Worm (Caenorhabditis elegans) whole organism, young adult: Measurements from ENCODE around the gene F54F2.9.
A peak's percentile ranks its signal among the peaks of the same experiment; 100 is the strongest.

Source experiments
- B0261.1 ChIP-seq: sonication (generic microtip); optimal IDR thresholded peaks from 2 replicates; lab custom pipeline; 2016; ENCODE audit warnings: mild to moderate bottlenecking, missing genetic modification characterization, moderate library complexity, missing compliant biosample characterization
- B0336.3 ChIP-seq: fragments of 200-800 bp; sonication (Bioruptor generic); IDR thresholded peaks from 2 replicates; pipeline ENCODE4 v1.3.6; 2022; ENCODE audit warnings: missing genetic modification characterization, missing compliant biosample characterization
- C06A6.2 ChIP-seq: fragments of 200-800 bp; sonication (Bioruptor generic); conservative IDR thresholded peaks from 2 replicates; pipeline ENCODE4 v1.3.6; 2022; ENCODE audit warnings: missing genetic modification characterization, missing compliant biosample characterization
- F55B11.4 ChIP-seq: sonication (generic microtip); optimal IDR thresholded peaks from 2 replicates; lab custom pipeline; 2016; ENCODE audit warnings: missing compliant biosample characterization, missing genetic modification characterization, borderline replicate concordance; ENCODE audit not compliant: insufficient read depth
- F57A8.1 ChIP-seq: fragments of 200-800 bp; sonication (Bioruptor generic); optimal IDR thresholded peaks from 2 replicates; lab custom pipeline; 2018; ENCODE audit warnings: mild to moderate bottlenecking, missing genetic modification characterization, moderate library complexity, missing compliant biosample characterization
- K11D2.4 ChIP-seq: fragments of 200-800 bp; sonication (Bioruptor generic); IDR thresholded peaks from 2 replicates; pipeline ENCODE4 v1.3.6; 2022; ENCODE audit warnings: missing genetic modification reagents, missing genetic modification characterization, missing compliant biosample characterization
- Y53F4B.3 ChIP-seq: fragments of 200-800 bp; sonication (Bioruptor generic); IDR thresholded peaks from 2 replicates; pipeline ENCODE4 v1.3.6; 2022; ENCODE audit warnings: missing genetic modification reagents, missing genetic modification characterization, missing compliant biosample characterization
- Y67H2A.10 ChIP-seq: fragments of 200-800 bp; sonication (Bioruptor generic); conservative IDR thresholded peaks from 2 replicates; pipeline ENCODE4 v1.3.6; 2022; ENCODE audit warnings: missing genetic modification reagents, missing genetic modification characterization, missing compliant biosample characterization
- attf-5 ChIP-seq: fragments of 200-800 bp; sonication (Bioruptor generic); optimal IDR thresholded peaks from 2 replicates; lab custom pipeline; 2018; ENCODE audit warnings: mild to moderate bottlenecking, missing genetic modification characterization, missing compliant biosample characterization
- ceh-27 ChIP-seq: fragments of 200-800 bp; sonication (Bioruptor generic); optimal IDR thresholded peaks from 2 replicates; lab custom pipeline; 2018; ENCODE audit warnings: mild to moderate bottlenecking, missing genetic modification characterization, moderate library complexity, missing compliant biosample characterization
- ceh-40 ChIP-seq: fragments of 200-800 bp; sonication (Bioruptor generic); IDR thresholded peaks from 2 replicates; pipeline ENCODE4 v1.3.6; 2022; ENCODE audit warnings: missing genetic modification characterization, missing compliant biosample characterization
- egl-18 ChIP-seq: fragments of 200-800 bp; sonication (Bioruptor generic); IDR thresholded peaks from 2 replicates; pipeline ENCODE4 v1.3.6; 2022; ENCODE audit warnings: missing genetic modification reagents, missing genetic modification characterization, missing compliant biosample characterization
- egl-44 ChIP-seq: fragments of 200-800 bp; sonication (Bioruptor generic); IDR thresholded peaks from 2 replicates; pipeline ENCODE4 v1.3.6; 2022; ENCODE audit warnings: missing genetic modification reagents, missing genetic modification characterization, missing compliant biosample characterization
- egrh-3 ChIP-seq: fragments of 200-800 bp; sonication (Bioruptor generic); IDR thresholded peaks from 2 replicates; pipeline ENCODE4 v1.3.6; 2022; ENCODE audit warnings: missing genetic modification reagents, missing genetic modification characterization, missing compliant biosample characterization
- ekl-4 ChIP-seq: fragments of 200-800 bp; sonication (Bioruptor generic); IDR thresholded peaks from 2 replicates; pipeline ENCODE4 v1.3.6; 2022; ENCODE audit warnings: missing genetic modification reagents, missing genetic modification characterization, missing compliant biosample characterization
- hlh-26 ChIP-seq: fragments of 200-800 bp; sonication (Bioruptor generic); conservative IDR thresholded peaks from 2 replicates; pipeline ENCODE4 v1.3.6; 2022; ENCODE audit warnings: missing genetic modification reagents, missing genetic modification characterization, missing compliant biosample characterization
- hmg-1.2 ChIP-seq: fragments of 200-800 bp; sonication (Bioruptor generic); IDR thresholded peaks from 2 replicates; pipeline ENCODE4 v1.3.6; 2022; ENCODE audit warnings: missing genetic modification reagents, missing genetic modification characterization, missing compliant biosample characterization
- lin-35 ChIP-seq, 3 experiments: fragments of 150-350 bp in 2 of 3; sonication (generic microtip) in 1 of 3; optimal IDR thresholded peaks; 2 replicates each; lab custom pipeline; 2014 to 2018; ENCODE audit warnings: missing biosample characterization in 3 of 3, missing genetic modification characterization in 3 of 3, missing genetic modification reagents in 3 of 3
- lin-54 ChIP-seq: fragments of 200-800 bp; sonication (Bioruptor generic); optimal IDR thresholded peaks from 2 replicates; lab custom pipeline; 2018; ENCODE audit warnings: mild to moderate bottlenecking, missing genetic modification characterization, missing compliant biosample characterization
- madf-10 ChIP-seq: sonication (generic microtip); optimal IDR thresholded peaks from 2 replicates; lab custom pipeline; 2016; ENCODE audit warnings: mild to moderate bottlenecking, missing genetic modification characterization, missing compliant biosample characterization
- mcd-1 ChIP-seq: fragments of 200-800 bp; sonication (Bioruptor generic); IDR thresholded peaks from 2 replicates; pipeline ENCODE4 v1.3.6; 2022; ENCODE audit warnings: missing genetic modification reagents, missing genetic modification characterization, missing compliant biosample characterization
- mel-28 ChIP-seq: sonication (generic microtip); optimal IDR thresholded peaks from 2 replicates; lab custom pipeline; 2016; ENCODE audit warnings: borderline replicate concordance, mild to moderate bottlenecking, missing genetic modification characterization, missing compliant biosample characterization
- nfyb-1 ChIP-seq: fragments of 200-800 bp; sonication (Bioruptor generic); IDR thresholded peaks from 2 replicates; pipeline ENCODE4 v1.3.6; 2022; ENCODE audit warnings: missing genetic modification reagents, missing genetic modification characterization, missing compliant biosample characterization
- nhr-120 ChIP-seq: fragments of 200-800 bp; sonication (Bioruptor generic); IDR thresholded peaks from 2 replicates; pipeline ENCODE4 v1.3.6; 2022; ENCODE audit warnings: missing genetic modification characterization, missing compliant biosample characterization
- nhr-80 ChIP-seq: sonication (generic microtip); optimal IDR thresholded peaks from 2 replicates; lab custom pipeline; 2016; ENCODE audit warnings: missing genetic modification characterization, missing compliant biosample characterization
- pbrm-1 ChIP-seq: fragments of 200-800 bp; sonication (Bioruptor generic); IDR thresholded peaks from 2 replicates; pipeline ENCODE4 v1.3.6; 2022; ENCODE audit warnings: missing genetic modification reagents, missing genetic modification characterization, missing compliant biosample characterization
- rcor-1 ChIP-seq: fragments of 200-800 bp; sonication (Bioruptor generic); IDR thresholded peaks from 2 replicates; pipeline ENCODE4 v1.3.6; 2022; ENCODE audit warnings: missing genetic modification reagents, missing genetic modification characterization, missing compliant biosample characterization
- rpc-1 ChIP-seq, 2 experiments: fragments of 150-350 bp in 1 of 2; sonication (generic microtip) in 1 of 2; optimal IDR thresholded peaks; 2 replicates each; lab custom pipeline; 2014 to 2018; ENCODE audit warnings: missing biosample characterization in 1 of 2, missing genetic modification characterization in 1 of 2, missing genetic modification reagents in 1 of 2, missing genotype in 1 of 2
- sea-2 ChIP-seq: fragments of 200-800 bp; sonication (Bioruptor generic); IDR thresholded peaks from 2 replicates; pipeline ENCODE4 v1.3.6; 2022; ENCODE audit warnings: missing genetic modification characterization, missing compliant biosample characterization
- snpc-1.1 ChIP-seq: sonication (generic microtip); optimal IDR thresholded peaks from 2 replicates; lab custom pipeline; 2017; ENCODE audit warnings: missing genetic modification characterization, mild to moderate bottlenecking, missing compliant biosample characterization, antibody characterized with exemption, moderate library complexity, missing genotype, missing genetic modification reagents; ENCODE audit not compliant: insufficient read depth
- snpc-1.3 ChIP-seq: sonication (generic microtip); optimal IDR thresholded peaks from 2 replicates; lab custom pipeline; 2017; ENCODE audit warnings: missing genetic modification characterization, mild to moderate bottlenecking, missing compliant biosample characterization, antibody characterized with exemption, moderate library complexity, missing genotype, missing genetic modification reagents; ENCODE audit not compliant: insufficient read depth
- snpc-4 ChIP-seq, 5 experiments: fragments of 150-350 bp in 1 of 5; sonication (generic microtip) in 4 of 5; optimal IDR thresholded peaks; 2 replicates each; lab custom pipeline; 2014 to 2018; ENCODE audit warnings: missing genetic modification characterization in 5 of 5, missing biosample characterization in 3 of 5, antibody characterized with exemption in 2 of 5, mild to moderate bottlenecking in 2 of 5, missing compliant biosample characterization in 2 of 5, missing genotype in 2 of 5, moderate library complexity in 2 of 5, missing genetic modification reagents in 1 of 5
- somi-1 ChIP-seq: fragments of 200-800 bp; sonication (Bioruptor generic); optimal IDR thresholded peaks from 2 replicates; lab custom pipeline; 2018; ENCODE audit warnings: mild to moderate bottlenecking, missing genetic modification characterization, missing compliant biosample characterization
- sptf-2 ChIP-seq: fragments of 200-800 bp; sonication (Bioruptor generic); optimal IDR thresholded peaks from 2 replicates; lab custom pipeline; 2018; ENCODE audit warnings: mild to moderate bottlenecking, missing genetic modification characterization, missing compliant biosample characterization
- tlf-1 ChIP-seq: fragments of 200-800 bp; sonication (Bioruptor generic); optimal IDR thresholded peaks from 2 replicates; lab custom pipeline; 2018; ENCODE audit warnings: mild to moderate bottlenecking, missing genetic modification characterization, missing compliant biosample characterization
- xnd-1 ChIP-seq: sonication (generic microtip); optimal IDR thresholded peaks from 2 replicates; lab custom pipeline; 2016; ENCODE audit warnings: missing genotype, missing genetic modification reagents, missing genetic modification characterization, missing compliant biosample characterization
- zfh-2 ChIP-seq: fragments of 200-800 bp; sonication (Bioruptor generic); conservative IDR thresholded peaks from 2 replicates; pipeline ENCODE4 v1.3.6; 2022; ENCODE audit warnings: missing genetic modification reagents, missing genetic modification characterization, missing compliant biosample characterization
- ztf-18 ChIP-seq: sonication (generic microtip); optimal IDR thresholded peaks from 2 replicates; lab custom pipeline; 2016; ENCODE audit warnings: missing genotype, mild to moderate bottlenecking, missing genetic modification characterization, missing compliant biosample characterization
- ztf-6 ChIP-seq: fragments of 200-800 bp; sonication (Bioruptor generic); IDR thresholded peaks from 2 replicates; pipeline ENCODE4 v1.3.6; 2022; ENCODE audit warnings: missing genetic modification reagents, missing genetic modification characterization, missing compliant biosample characterization

The F54F2.9 gene

ce11 chrIII:8873990-8874668 is 47.1 kb upstream of the F54F2.9 start (continued):
- TF ChIP-seq ztf-18 (tag; lab: Kevin White, UChicago) (peak; percentile 45), rcor-1 (GFP tag; lab: Robert Waterston, UW) (no peak), pbrm-1 (0 out of 2 replicates have a peak, but pooled peaks have one; percentile 33), hmg-1.2 (peak; percentile 91), madf-10 (tag; lab: Kevin White, UChicago) (peak; percentile 32), F55B11.4 (tag; lab: Kevin White, UChicago) (no peak), ceh-27 (GFP tag; lab: Kevin White, UChicago) (peak; percentile 81), ztf-6 (GFP tag; lab: Robert Waterston, UW) (no peak), nfyb-1 (GFP tag; lab: Robert Waterston, UW) (no peak), snpc-4 (GFP tag; optimal IDR thresholded peaks at IDR 0.05; lab: Kevin White, UChicago) (peak; percentile 28), snpc-4 (tag; optimal IDR thresholded peaks at IDR 0.05; lab: Kevin White, UChicago) (peak in 1 of 4 experiments; percentile 35), egl-18 (GFP tag; lab: Robert Waterston, UW) (no peak), mel-28 (tag; lab: Kevin White, UChicago) (no peak), ceh-40 (no peak), K11D2.4 (GFP tag; lab: Robert Waterston, UW) (0 out of 2 replicates have a peak, but pooled peaks have one; percentile 23), B0336.3 (GFP tag; lab: Robert Waterston, UW) (0 out of 2 replicates have a peak, but pooled peaks have one; percentile 39), sptf-2 (GFP tag; lab: Kevin White, UChicago) (no peak), snpc-1.3 (no peak), snpc-1.1 (tag; lab: Kevin White, UChicago) (no peak), nhr-80 (tag; lab: Kevin White, UChicago) (no peak), somi-1 (GFP tag; lab: Kevin White, UChicago) (peak; percentile 52), mcd-1 (GFP tag; lab: Robert Waterston, UW) (peak; percentile 52), sea-2 (GFP tag; lab: Robert Waterston, UW) (no peak), hlh-26 (GFP tag; lab: Robert Waterston, UW) (no peak), lin-35 (GFP tag; optimal IDR thresholded peaks at IDR 0.05; lab: Kevin White, UChicago) (peak in 1 of 3 experiments; percentile 56), ekl-4 (GFP tag; lab: Robert Waterston, UW) (peak; percentile 59; the same call in 1 of the 2 replicates), B0261.1 (tag; lab: Kevin White, UChicago) (no peak), rpc-1 (optimal IDR thresholded peaks at IDR 0.05; lab: Kevin White, UChicago) (no peak), rpc-1 (tag; optimal IDR thresholded peaks at IDR 0.05; lab: Kevin White, UChicago) (no peak), Y53F4B.3 (no peak), nhr-120 (GFP tag; lab: Robert Waterston, UW) (no peak), egl-44 (no peak), egrh-3 (peak; percentile 68), C06A6.2 (0 out of 2 replicates have a peak, but pooled peaks have one; percentile 30), lin-54 (GFP tag; lab: Kevin White, UChicago) (peak; percentile 34), F57A8.1 (GFP tag; lab: Kevin White, UChicago) (no peak), Y67H2A.10 (GFP tag; lab: Robert Waterston, UW) (no peak), xnd-1 (tag; lab: Kevin White, UChicago) (no peak), zfh-2 (peak; percentile 94), attf-5 (GFP tag; lab: Kevin White, UChicago) (peak; percentile 53), tlf-1 (GFP tag; lab: Kevin White, UChicago) (no peak)
